Fruit fly (Drosophila melanogaster) whole organism, embryonic: ENCODE results near the gene CG31343.
"Not testable (repeated sequence)": the region's sequence is repeated elsewhere in the genome, so short reads cannot be mapped to it uniquely, and the experiment has no call there.

Source experiments
- Abd-B ChIP-seq: fragments of 200-800 bp; sonication (Bioruptor generic); optimal IDR thresholded peaks from 2 replicates; lab custom pipeline; 2018; ENCODE audit warnings: missing biosample characterization, mild to moderate bottlenecking, missing genetic modification characterization, moderate library complexity
- Atf-2 ChIP-seq: fragments of 200-800 bp; sonication (Bioruptor generic); optimal IDR thresholded peaks from 2 replicates; lab custom pipeline; 2016; ENCODE audit warnings: missing biosample characterization, missing genetic modification characterization
- CG10979 ChIP-seq: fragments of 200-800 bp; sonication (Bioruptor generic); optimal IDR thresholded peaks from 2 replicates; lab custom pipeline; 2018; ENCODE audit warnings: missing biosample characterization, mild to moderate bottlenecking, missing genetic modification characterization, moderate library complexity
- CG11456 ChIP-seq: fragments of 200-800 bp; sonication (Bioruptor generic); IDR thresholded peaks from 3 replicates; pipeline ENCODE4 v1.3.6; 2022; ENCODE audit warnings: missing biosample characterization, missing genetic modification characterization
- CG11560 ChIP-seq: fragments of 200-800 bp; sonication (Bioruptor generic); IDR thresholded peaks from 3 replicates; pipeline ENCODE4 v1.3.6; 2022; ENCODE audit warnings: missing biosample characterization, missing genetic modification characterization
- CG11723 ChIP-seq: fragments of 200-800 bp; sonication (Bioruptor generic); optimal IDR thresholded peaks from 2 replicates; lab custom pipeline; 2017; ENCODE audit warnings: missing biosample characterization, mild to moderate bottlenecking, missing genetic modification characterization
- CG12104 ChIP-seq: fragments of 200-800 bp; sonication (Bioruptor generic); optimal IDR thresholded peaks from 3 replicates; lab custom pipeline; 2016; ENCODE audit warnings: missing biosample characterization, missing genetic modification characterization
- CG1233 ChIP-seq: fragments of 200-800 bp; sonication (Bioruptor generic); optimal IDR thresholded peaks from 4 replicates; lab custom pipeline; 2018; ENCODE audit warnings: missing biosample characterization, mild to moderate bottlenecking, missing genetic modification characterization
- CG12391 ChIP-seq: fragments of 200-800 bp; sonication (Bioruptor generic); optimal IDR thresholded peaks from 3 replicates; lab custom pipeline; 2018; ENCODE audit warnings: missing biosample characterization, mild to moderate bottlenecking, missing genetic modification characterization, moderate library complexity
- CG1529 ChIP-seq: fragments of 200-800 bp; sonication (Bioruptor generic); optimal IDR thresholded peaks from 3 replicates; lab custom pipeline; 2018; ENCODE audit warnings: missing biosample characterization, missing genetic modification characterization
- CG17328 ChIP-seq: fragments of 200-800 bp; sonication (Bioruptor generic); IDR thresholded peaks from 2 replicates; pipeline ENCODE4 v1.3.6; 2022; ENCODE audit warnings: missing biosample characterization, missing genetic modification characterization
- CG18262 ChIP-seq: fragments of 200-800 bp; optimal IDR thresholded peaks from 3 replicates; lab custom pipeline; 2019; ENCODE audit warnings: missing biosample characterization, mild to moderate bottlenecking, missing genetic modification characterization, moderate library complexity
- CG31388 ChIP-seq: fragments of 200-800 bp; sonication (Bioruptor generic); optimal IDR thresholded peaks from 2 replicates; lab custom pipeline; 2016; ENCODE audit warnings: missing biosample characterization, missing genetic modification characterization
- CG32532 ChIP-seq: fragments of 200-800 bp; sonication (Bioruptor generic); IDR thresholded peaks from 2 replicates; pipeline ENCODE4 v1.3.6; 2022; ENCODE audit warnings: missing biosample characterization, missing genetic modification characterization
- CG3407 ChIP-seq: fragments of 200-800 bp; sonication (Bioruptor generic); optimal IDR thresholded peaks from 2 replicates; lab custom pipeline; 2018; ENCODE audit warnings: missing biosample characterization, mild to moderate bottlenecking, missing genetic modification characterization
- CG4820 ChIP-seq: fragments of 200-800 bp; sonication (Bioruptor generic); optimal IDR thresholded peaks from 3 replicates; lab custom pipeline; 2016; ENCODE audit warnings: missing biosample characterization, missing genetic modification characterization
- CG6654 ChIP-seq: fragments of 200-800 bp; sonication (Bioruptor generic); optimal IDR thresholded peaks from 2 replicates; lab custom pipeline; 2017; ENCODE audit warnings: missing biosample characterization, mild to moderate bottlenecking, missing genetic modification characterization
- CG6791 ChIP-seq: fragments of 200-800 bp; sonication (Bioruptor generic); IDR thresholded peaks from 3 replicates; pipeline ENCODE4 v1.3.6; 2022; ENCODE audit warnings: missing biosample characterization, missing genetic modification characterization; ENCODE audit not compliant: partially characterized antibody
- CG7271 ChIP-seq: fragments of 200-800 bp; sonication (Bioruptor generic); optimal IDR thresholded peaks from 2 replicates; lab custom pipeline; 2018; ENCODE audit warnings: missing biosample characterization, mild to moderate bottlenecking, missing genetic modification characterization, moderate library complexity
- CG9215 ChIP-seq: fragments of 200-800 bp; sonication (Bioruptor generic); IDR thresholded peaks from 2 replicates; pipeline ENCODE4 v1.3.6; 2022; ENCODE audit warnings: missing biosample characterization, missing genetic modification characterization
- Ets65A ChIP-seq: fragments of 200-800 bp; sonication (Bioruptor generic); peaks from one replicate; lab custom pipeline; 2016; ENCODE audit warnings: missing biosample characterization, missing genetic modification characterization
- MESR4 ChIP-seq: fragments of 200-800 bp; sonication (Bioruptor generic); optimal IDR thresholded peaks from 2 replicates; lab custom pipeline; 2018; ENCODE audit warnings: missing biosample characterization, mild to moderate bottlenecking, missing genetic modification characterization, moderate library complexity
- Med ChIP-seq: fragments of 200-800 bp; sonication (Bioruptor generic); peaks from one replicate; lab custom pipeline; 2016; ENCODE audit warnings: missing biosample characterization, missing genetic modification characterization, mild to moderate bottlenecking, inconsistent platforms, moderate library complexity
- Meics ChIP-seq: fragments of 200-800 bp; sonication (Bioruptor generic); optimal IDR thresholded peaks from 2 replicates; lab custom pipeline; 2017; ENCODE audit warnings: missing biosample characterization, mild to moderate bottlenecking, missing genetic modification characterization
- Optix ChIP-seq: fragments of 200-800 bp; sonication (Bioruptor generic); IDR thresholded peaks from 3 replicates; pipeline ENCODE4 v1.3.6; 2022; ENCODE audit warnings: missing biosample characterization, missing genetic modification characterization
- Ptx1 ChIP-seq: fragments of 200-800 bp; sonication (Bioruptor generic); IDR thresholded peaks from 2 replicates; pipeline ENCODE4 v1.3.6; 2022; ENCODE audit warnings: missing biosample characterization, missing genetic modification characterization
- Six4 ChIP-seq: fragments of 200-800 bp; sonication (Bioruptor generic); optimal IDR thresholded peaks from 2 replicates; lab custom pipeline; 2016; ENCODE audit warnings: missing biosample characterization, missing genetic modification characterization
- Xbp1 ChIP-seq: fragments of 200-800 bp; sonication (Bioruptor generic); optimal IDR thresholded peaks from 3 replicates; lab custom pipeline; 2016; ENCODE audit warnings: missing biosample characterization, mild to moderate bottlenecking, missing genetic modification characterization
- az2 ChIP-seq: fragments of 200-800 bp; sonication (Bioruptor generic); optimal IDR thresholded peaks from 3 replicates; lab custom pipeline; 2016; ENCODE audit warnings: missing biosample characterization, missing genetic modification characterization
- bigmax ChIP-seq: fragments of 200-800 bp; sonication (Bioruptor generic); optimal IDR thresholded peaks from 2 replicates; lab custom pipeline; 2018; ENCODE audit warnings: missing biosample characterization, mild to moderate bottlenecking, missing genetic modification characterization
- cato ChIP-seq: fragments of 200-800 bp; sonication (Bioruptor generic); optimal IDR thresholded peaks from 2 replicates; lab custom pipeline; 2016; ENCODE audit warnings: missing biosample characterization, missing genetic modification characterization, borderline replicate concordance
- ci ChIP-seq: fragments of 200-800 bp; sonication (Bioruptor generic); IDR thresholded peaks from 3 replicates; pipeline ENCODE4 v1.3.6; 2022; ENCODE audit warnings: missing biosample characterization, missing genetic modification characterization
- croc ChIP-seq: fragments of 200-800 bp; sonication (Bioruptor generic); conservative IDR thresholded peaks from 3 replicates; pipeline ENCODE4 v1.3.6; 2022; ENCODE audit warnings: missing biosample characterization, missing genetic modification characterization
- dmrt11E ChIP-seq: fragments of 200-800 bp; sonication (Bioruptor generic); optimal IDR thresholded peaks from 3 replicates; lab custom pipeline; 2018; ENCODE audit warnings: missing biosample characterization, mild to moderate bottlenecking, missing genetic modification characterization, moderate library complexity
- emc ChIP-seq: fragments of 200-800 bp; sonication (Bioruptor generic); optimal IDR thresholded peaks from 2 replicates; lab custom pipeline; 2016; ENCODE audit warnings: missing biosample characterization, missing genetic modification characterization
- gem ChIP-seq: fragments of 200-800 bp; sonication (Bioruptor generic); optimal IDR thresholded peaks from 2 replicates; lab custom pipeline; 2019; ENCODE audit warnings: missing biosample characterization, mild to moderate bottlenecking, missing genetic modification characterization, moderate library complexity
- inv ChIP-seq: fragments of 200-800 bp; sonication (Bioruptor generic); IDR thresholded peaks from 2 replicates; pipeline ENCODE4 v1.3.6; 2022; ENCODE audit warnings: missing biosample characterization, missing genetic modification characterization; ENCODE audit not compliant: partially characterized antibody
- jumu ChIP-seq: fragments of 200-800 bp; sonication (Bioruptor generic); optimal IDR thresholded peaks from 3 replicates; lab custom pipeline; 2016; ENCODE audit warnings: missing biosample characterization, missing genetic modification characterization
- luna ChIP-seq: fragments of 200-800 bp; sonication (Bioruptor generic); optimal IDR thresholded peaks from 2 replicates; lab custom pipeline; 2016; ENCODE audit warnings: missing biosample characterization, missing genetic modification characterization
- nmo ChIP-seq: fragments of 200-800 bp; sonication (Bioruptor generic); optimal IDR thresholded peaks from 2 replicates; lab custom pipeline; 2018; ENCODE audit warnings: missing biosample characterization, mild to moderate bottlenecking, missing genetic modification characterization, moderate library complexity
- prd ChIP-seq, 3 experiments: fragments of >200 bp in 2 of 3; fragments of 200-800 bp in 1 of 3; sonication (Bioruptor generic) in 1 of 3; optimal IDR thresholded peaks in 2 of 3; IDR thresholded peaks in 1 of 3; 2 replicates in 2 of 3; 3 replicates in 1 of 3; pipeline versions ENCODE4 v1.3.6 to Lab custom; 2017 to 2022; ENCODE audit warnings: missing biosample characterization in 1 of 3, missing genetic modification characterization in 1 of 3
- ranshi ChIP-seq: fragments of 200-800 bp; sonication (Bioruptor generic); IDR thresholded peaks from 2 replicates; pipeline ENCODE4 v1.3.6; 2022; ENCODE audit warnings: missing biosample characterization, missing genetic modification characterization
- sisA ChIP-seq: fragments of 200-800 bp; sonication (Bioruptor generic); IDR thresholded peaks from 2 replicates; pipeline ENCODE4 v1.3.6; 2022; ENCODE audit warnings: missing biosample characterization, missing genetic modification characterization
- slp2 ChIP-seq: fragments of 200-800 bp; sonication (Bioruptor generic); optimal IDR thresholded peaks from 2 replicates; lab custom pipeline; 2016; ENCODE audit warnings: missing biosample characterization, missing genetic modification characterization
- sr ChIP-seq: fragments of 200-800 bp; sonication (Bioruptor generic); IDR thresholded peaks from 3 replicates; pipeline ENCODE4 v1.3.6; 2022; ENCODE audit warnings: missing biosample characterization, missing genetic modification characterization
- trh ChIP-seq: fragments of 200-800 bp; sonication (Bioruptor generic); optimal IDR thresholded peaks from 2 replicates; lab custom pipeline; 2016; ENCODE audit warnings: missing biosample characterization, missing genetic modification characterization
- vfl ChIP-seq: fragments of 200-800 bp; sonication (Bioruptor generic); optimal IDR thresholded peaks from 2 replicates; lab custom pipeline; 2016; ENCODE audit warnings: missing biosample characterization, missing genetic modification characterization
- vvl ChIP-seq: fragments of 200-800 bp; sonication (Bioruptor generic); IDR thresholded peaks from 2 replicates; pipeline ENCODE4 v1.3.6; 2022; ENCODE audit warnings: missing biosample characterization, missing genetic modification characterization

Gene CG31343

DNA sequence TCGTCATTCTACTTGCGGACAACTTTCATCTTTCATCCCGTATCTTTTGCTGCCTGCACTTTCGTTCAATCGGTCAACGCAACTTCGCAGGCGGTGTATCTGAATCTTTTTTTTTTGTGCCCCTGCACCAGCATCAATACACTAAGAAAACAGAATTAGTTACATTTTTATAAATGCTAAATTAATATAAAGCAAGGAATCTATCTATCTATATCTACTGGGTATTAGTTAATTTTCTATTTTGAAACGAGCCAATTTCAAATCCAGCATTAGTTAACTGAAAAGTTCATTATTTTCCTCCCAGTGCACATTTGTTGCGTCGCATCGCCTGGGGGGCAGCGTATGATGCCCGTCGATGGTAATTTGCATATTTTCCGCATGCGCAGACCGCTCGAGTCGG, 12.2 kb upstream of the CG31343 start (continued):
- TF ChIP-seq nmo (GFP tag; lab: Kevin White, UChicago): peak; percentile 19
- TF ChIP-seq CG4820 (GFP tag; lab: Kevin White, UChicago): no peak
- TF ChIP-seq CG17328 (GFP tag; lab: Robert Waterston, UW): peak; percentile 53
- TF ChIP-seq Med (GFP tag; lab: Kevin White, UChicago): no peak
- peak; percentile 17 for TF ChIP-seq az2
- TF ChIP-seq Meics: no peak
- TF ChIP-seq vvl (GFP tag; lab: Robert Waterston, UW): peak; percentile 45
- TF ChIP-seq CG11456: 0 out of 3 replicates have a peak, but pooled peaks have one; percentile 15
- TF ChIP-seq prd (optimal IDR thresholded peaks at IDR 0.05; lab: Kevin White, UChicago): no peak
- TF ChIP-seq prd (GFP tag; IDR thresholded peaks at IDR 0.05; lab: Robert Waterston, UW): peak; percentile 63; the same call in 2 of the 3 replicates
- TF ChIP-seq Six4 (GFP tag; lab: Kevin White, UChicago): no peak
- TF ChIP-seq CG10979: peak; percentile 44
- no peak for TF ChIP-seq ranshi (GFP tag; lab: Robert Waterston, UW)
- TF ChIP-seq vfl (GFP tag; lab: Kevin White, UChicago): no peak
- no peak for TF ChIP-seq sisA (GFP tag; lab: Robert Waterston, UW)
- peak; percentile 53; the same call in 1 of the 3 replicates for TF ChIP-seq ci (GFP tag; lab: Robert Waterston, UW)
- no peak for TF ChIP-seq Ptx1 (GFP tag; lab: Robert Waterston, UW)
- no peak for TF ChIP-seq sr (GFP tag; lab: Robert Waterston, UW)
- peak; percentile 1 for TF ChIP-seq CG12391 (tag; lab: Kevin White, UChicago)
- peak; percentile 27; the same call in 1 of the 3 replicates for TF ChIP-seq croc (GFP tag; lab: Robert Waterston, UW)
- no peak for TF ChIP-seq inv
- TF ChIP-seq gem: peak; percentile 30
- TF ChIP-seq CG12104 (GFP tag; lab: Kevin White, UChicago): no peak

DNA sequence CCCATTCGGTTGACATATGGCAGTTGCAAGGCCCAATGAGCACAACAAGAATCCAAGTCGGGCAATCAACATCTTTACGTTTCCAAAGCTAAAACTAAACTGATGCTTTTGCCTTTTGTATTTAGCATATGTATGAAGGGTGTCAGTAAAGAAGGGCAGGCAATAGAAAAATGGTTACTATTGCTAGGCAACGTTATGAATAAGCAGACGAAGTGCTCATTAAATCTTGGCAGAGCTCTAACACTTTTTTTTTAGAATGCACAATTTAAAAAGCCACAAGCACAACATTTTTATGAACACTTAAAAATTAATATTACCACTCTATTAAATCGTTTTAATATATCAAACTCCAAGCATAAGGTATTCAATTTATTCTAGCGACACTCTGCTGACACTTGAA, 8.9 kb upstream of the CG31343 start, which contains the start of gene Sfp93F:
Sfp93F (minus strand) TSS at position 101 of the 400 bp plus-strand sequence.
- not testable (repeated sequence) for TF ChIP-seq Abd-B (GFP tag; lab: Kevin White, UChicago); CG1233 (GFP tag; lab: Kevin White, UChicago); luna

DNA sequence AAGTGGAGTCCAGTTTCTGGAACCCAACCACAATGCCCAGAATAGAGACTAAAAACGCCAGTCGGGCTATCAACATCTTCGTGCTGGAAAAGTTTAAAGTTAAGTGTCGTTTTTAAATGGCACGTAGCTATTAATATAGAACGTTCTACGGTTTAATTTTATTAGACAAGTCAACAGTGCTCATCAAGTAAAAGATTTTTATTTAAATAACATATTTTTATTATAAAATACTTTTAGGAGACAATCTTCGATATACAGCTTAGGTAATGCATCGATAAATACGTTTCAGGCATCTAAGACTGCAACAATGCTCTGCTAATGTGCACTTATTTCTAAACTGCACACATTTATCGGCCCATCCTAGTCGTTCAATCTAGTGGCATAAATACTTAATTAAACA, 8.3 kb upstream of the CG31343 start, which contains the start of gene CG42869:
CG42869 (minus strand) TSS at position 101 of the 400 bp plus-strand sequence.
- TF ChIP-seq CG31388 (GFP tag; lab: Kevin White, UChicago): no peak
- no peak for TF ChIP-seq dmrt11E (tag; lab: Kevin White, UChicago)
- TF ChIP-seq Ets65A (GFP tag; lab: Kevin White, UChicago): peak; percentile 1
- no peak for TF ChIP-seq CG11560
- TF ChIP-seq CG32532 (GFP tag; lab: Robert Waterston, UW): no peak
- TF ChIP-seq CG7271 (tag; lab: Kevin White, UChicago): no peak

DNA sequence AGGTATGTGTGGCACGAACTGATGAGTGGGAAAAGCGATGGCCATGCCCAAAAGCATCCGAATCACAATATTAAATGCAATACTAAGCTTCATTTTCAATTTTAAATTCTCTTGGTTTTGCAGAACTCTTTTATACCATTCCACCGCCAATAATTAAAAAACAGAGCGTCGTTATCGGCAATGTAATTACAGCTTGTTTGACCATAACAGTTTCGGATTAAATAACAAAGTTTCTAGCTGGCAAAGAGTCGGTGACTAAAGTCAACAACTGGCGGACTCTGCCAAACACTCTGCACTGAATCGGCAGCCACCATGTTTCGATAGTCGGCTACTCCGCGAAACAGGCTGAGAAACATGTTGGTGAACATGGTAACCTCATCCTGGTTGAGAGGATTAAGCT, 7.8 kb upstream of the CG31343 start, which contains the start of gene CG42870:
CG42870 (minus strand) TSS at position 101 of the 400 bp plus-strand sequence.
- TF ChIP-seq Optix (GFP tag; lab: Robert Waterston, UW): no peak
- no peak for TF ChIP-seq MESR4
- TF ChIP-seq Atf-2 (GFP tag; lab: Kevin White, UChicago): no peak
- no peak for TF ChIP-seq CG3407 (GFP tag; lab: Kevin White, UChicago)
- no peak for TF ChIP-seq CG11723 (GFP tag; lab: Kevin White, UChicago)
- no peak for TF ChIP-seq cato
- no peak for TF ChIP-seq bigmax
- TF ChIP-seq CG9215: no peak
- TF ChIP-seq trh (GFP tag; lab: Kevin White, UChicago): no peak
- no peak for TF ChIP-seq slp2 (GFP tag; lab: Kevin White, UChicago)
- no peak for TF ChIP-seq CG6654
- TF ChIP-seq CG1529 (GFP tag; lab: Kevin White, UChicago): no peak
- no peak for TF ChIP-seq jumu (GFP tag; lab: Kevin White, UChicago)
- no peak for TF ChIP-seq CG6791
- no peak for TF ChIP-seq CG18262 (tag; lab: Kevin White, UChicago)
- no peak for TF ChIP-seq Xbp1 (GFP tag; lab: Kevin White, UChicago)
- no peak for TF ChIP-seq emc
